Fruit fly (Drosophila melanogaster) whole organism, embryonic: ENCODE measurements around the gene MICU3.

Experiments
- C15 ChIP-seq: fragments of 200-800 bp; sonication (Bioruptor generic); IDR thresholded peaks from 3 replicates; pipeline ENCODE4 v1.3.6; 2022; ENCODE audit warnings: missing biosample characterization, missing genetic modification characterization
- CG10209 ChIP-seq: fragments of 200-800 bp; sonication (Bioruptor generic); optimal IDR thresholded peaks from 3 replicates; lab custom pipeline; 2017; ENCODE audit warnings: missing biosample characterization, mild to moderate bottlenecking, missing genetic modification characterization, missing genetic modification reagents
- CG1024 ChIP-seq: fragments of 200-800 bp; sonication (Bioruptor generic); IDR thresholded peaks from 2 replicates; pipeline ENCODE4 v1.3.6; 2022; ENCODE audit warnings: missing biosample characterization, missing genetic modification characterization
- CG10267 ChIP-seq: fragments of 200-800 bp; sonication (Bioruptor generic); optimal IDR thresholded peaks from 2 replicates; lab custom pipeline; 2018; ENCODE audit warnings: missing biosample characterization, mild to moderate bottlenecking, missing genetic modification characterization, moderate library complexity
- CG10543 ChIP-seq: fragments of 200-800 bp; sonication (Bioruptor generic); optimal IDR thresholded peaks from 3 replicates; lab custom pipeline; 2017; ENCODE audit warnings: missing biosample characterization, mild to moderate bottlenecking, missing genetic modification characterization, moderate library complexity
- CG10654 ChIP-seq: fragments of 200-800 bp; sonication (Bioruptor generic); optimal IDR thresholded peaks from 2 replicates; lab custom pipeline; 2016; ENCODE audit warnings: missing biosample characterization, missing genetic modification characterization
- CG11456 ChIP-seq: fragments of 200-800 bp; sonication (Bioruptor generic); IDR thresholded peaks from 3 replicates; pipeline ENCODE4 v1.3.6; 2022; ENCODE audit warnings: missing biosample characterization, missing genetic modification characterization
- CG11560 ChIP-seq: fragments of 200-800 bp; sonication (Bioruptor generic); IDR thresholded peaks from 3 replicates; pipeline ENCODE4 v1.3.6; 2022; ENCODE audit warnings: missing biosample characterization, missing genetic modification characterization
- CG11696 ChIP-seq: fragments of 200-800 bp; sonication (Bioruptor generic); IDR thresholded peaks from 2 replicates; pipeline ENCODE4 v1.3.6; 2022; ENCODE audit warnings: missing biosample characterization, missing genetic modification characterization
- CG12659 ChIP-seq: fragments of 200-800 bp; sonication (Bioruptor generic); optimal IDR thresholded peaks from 3 replicates; lab custom pipeline; 2017; ENCODE audit warnings: mild to moderate bottlenecking, missing biosample characterization, missing genetic modification reagents, missing genetic modification characterization
- CG12769 ChIP-seq: fragments of 200-800 bp; sonication (Bioruptor generic); optimal IDR thresholded peaks from 2 replicates; lab custom pipeline; 2019; ENCODE audit warnings: missing biosample characterization, mild to moderate bottlenecking, missing genetic modification characterization, moderate library complexity
- CG13296 ChIP-seq: fragments of 200-800 bp; sonication (Bioruptor generic); optimal IDR thresholded peaks from 3 replicates; lab custom pipeline; 2018; ENCODE audit warnings: missing biosample characterization, mild to moderate bottlenecking, missing genetic modification characterization
- CG14050 ChIP-seq: fragments of 200-800 bp; sonication (Bioruptor generic); IDR thresholded peaks from 3 replicates; pipeline ENCODE4 v1.3.6; 2022; ENCODE audit warnings: missing biosample characterization, missing genetic modification characterization
- CG15269 ChIP-seq: fragments of 200-800 bp; sonication (Bioruptor generic); optimal IDR thresholded peaks from 2 replicates; lab custom pipeline; 2018; ENCODE audit warnings: missing biosample characterization, mild to moderate bottlenecking, missing genetic modification characterization, moderate library complexity
- CG3065 ChIP-seq: fragments of 200-800 bp; sonication (Bioruptor generic); optimal IDR thresholded peaks from 2 replicates; lab custom pipeline; 2016; ENCODE audit warnings: missing biosample characterization, missing genetic modification characterization
- CG32767 ChIP-seq: fragments of 200-800 bp; sonication (Bioruptor generic); IDR thresholded peaks from 2 replicates; pipeline ENCODE4 v1.3.6; 2022; ENCODE audit warnings: missing biosample characterization, missing genetic modification characterization
- CG3281 ChIP-seq: fragments of 200-800 bp; sonication (Bioruptor generic); optimal IDR thresholded peaks from 3 replicates; lab custom pipeline; 2017; ENCODE audit warnings: missing biosample characterization, mild to moderate bottlenecking, missing genetic modification characterization
- CG34224 ChIP-seq: fragments of 200-800 bp; sonication (Bioruptor generic); IDR thresholded peaks from 3 replicates; pipeline ENCODE4 v1.3.6; 2022; ENCODE audit warnings: missing biosample characterization, missing genetic modification characterization; ENCODE audit not compliant: partially characterized antibody
- CG34376 ChIP-seq: fragments of 200-800 bp; sonication (Bioruptor generic); optimal IDR thresholded peaks from 2 replicates; lab custom pipeline; 2018; ENCODE audit warnings: missing biosample characterization, mild to moderate bottlenecking, missing genetic modification characterization
- CG4424 ChIP-seq: fragments of 200-800 bp; sonication (Bioruptor generic); optimal IDR thresholded peaks from 3 replicates; lab custom pipeline; 2016; ENCODE audit warnings: missing biosample characterization, missing genetic modification characterization
- CG6791 ChIP-seq: fragments of 200-800 bp; sonication (Bioruptor generic); IDR thresholded peaks from 3 replicates; pipeline ENCODE4 v1.3.6; 2022; ENCODE audit warnings: missing biosample characterization, missing genetic modification characterization; ENCODE audit not compliant: partially characterized antibody
- CG7372 ChIP-seq: fragments of 200-800 bp; sonication (Bioruptor generic); IDR thresholded peaks from 2 replicates; pipeline ENCODE4 v1.3.6; 2022; ENCODE audit warnings: missing biosample characterization, missing genetic modification characterization
- CG7928 ChIP-seq: fragments of 200-800 bp; sonication (Bioruptor generic); optimal IDR thresholded peaks from 2 replicates; lab custom pipeline; 2017; ENCODE audit warnings: missing biosample characterization, mild to moderate bottlenecking, missing genetic modification characterization
- CG7987 ChIP-seq: fragments of 200-800 bp; sonication (Bioruptor generic); optimal IDR thresholded peaks from 2 replicates; lab custom pipeline; 2018; ENCODE audit warnings: missing biosample characterization, mild to moderate bottlenecking, missing genetic modification characterization, moderate library complexity
- CHES-1-like ChIP-seq: fragments of 200-800 bp; sonication (Bioruptor generic); optimal IDR thresholded peaks from 2 replicates; lab custom pipeline; 2016; ENCODE audit warnings: missing biosample characterization, missing genetic modification characterization
- Dbx ChIP-seq: fragments of 200-800 bp; sonication (Bioruptor generic); IDR thresholded peaks from 3 replicates; pipeline ENCODE4 v1.3.6; 2022; ENCODE audit warnings: missing biosample characterization, missing genetic modification characterization
- Fer2 ChIP-seq: fragments of 200-800 bp; sonication (Bioruptor generic); optimal IDR thresholded peaks from 2 replicates; lab custom pipeline; 2018; ENCODE audit warnings: missing biosample characterization, mild to moderate bottlenecking, missing genetic modification characterization, moderate library complexity
- HLH4C ChIP-seq: fragments of 200-800 bp; sonication (Bioruptor generic); IDR thresholded peaks from 3 replicates; pipeline ENCODE4 v1.3.6; 2022; ENCODE audit warnings: missing biosample characterization, missing genetic modification characterization; ENCODE audit not compliant: partially characterized antibody
- Lpt ChIP-seq: fragments of >200 bp; optimal IDR thresholded peaks from 2 replicates; lab custom pipeline; 2018; ENCODE audit warnings: missing biosample characterization, missing genetic modification characterization
- NC2β ChIP-seq: fragments of 200-800 bp; sonication (Bioruptor generic); optimal IDR thresholded peaks from 2 replicates; lab custom pipeline; 2016; ENCODE audit warnings: missing biosample characterization, missing genetic modification characterization
- Sin3A ChIP-seq: fragments of >200 bp; optimal IDR thresholded peaks from 2 replicates; lab custom pipeline; 2018
- Six4 ChIP-seq: fragments of 200-800 bp; sonication (Bioruptor generic); optimal IDR thresholded peaks from 2 replicates; lab custom pipeline; 2016; ENCODE audit warnings: missing biosample characterization, missing genetic modification characterization
- bcd ChIP-seq: fragments of 200-800 bp; sonication (Bioruptor generic); optimal IDR thresholded peaks from 2 replicates; lab custom pipeline; 2017; ENCODE audit warnings: missing biosample characterization, mild to moderate bottlenecking, missing genetic modification characterization
- crc ChIP-seq: fragments of 200-800 bp; sonication (Bioruptor generic); optimal IDR thresholded peaks from 2 replicates; lab custom pipeline; 2016; ENCODE audit warnings: missing biosample characterization, missing genetic modification characterization
- eyg ChIP-seq: fragments of 200-800 bp; sonication (Bioruptor generic); optimal IDR thresholded peaks from 3 replicates; lab custom pipeline; 2016; ENCODE audit warnings: missing biosample characterization, missing genetic modification characterization
- jing ChIP-seq: fragments of 200-800 bp; sonication (Bioruptor generic); optimal IDR thresholded peaks from 2 replicates; lab custom pipeline; 2018; ENCODE audit warnings: missing biosample characterization, mild to moderate bottlenecking, missing genetic modification characterization
- pho ChIP-seq: fragments of 200-800 bp; sonication (Bioruptor generic); optimal IDR thresholded peaks from 2 replicates; lab custom pipeline; 2016; ENCODE audit warnings: missing biosample characterization, missing genetic modification characterization
- slbo ChIP-seq: fragments of 200-800 bp; sonication (Bioruptor generic); IDR thresholded peaks from 2 replicates; pipeline ENCODE4 v1.3.6; 2022; ENCODE audit warnings: missing biosample characterization, missing genetic modification characterization
- toy ChIP-seq: fragments of 200-800 bp; sonication (Bioruptor generic); IDR thresholded peaks from 2 replicates; pipeline ENCODE4 v1.3.6; 2022; ENCODE audit warnings: missing biosample characterization, missing genetic modification characterization
- trem ChIP-seq: fragments of 200-800 bp; optimal IDR thresholded peaks from 3 replicates; lab custom pipeline; 2019; ENCODE audit warnings: missing biosample characterization, mild to moderate bottlenecking, missing genetic modification characterization, moderate library complexity
- tx ChIP-seq: fragments of 200-800 bp; sonication (Bioruptor generic); optimal IDR thresholded peaks from 2 replicates; lab custom pipeline; 2016; ENCODE audit warnings: missing biosample characterization, missing genetic modification characterization
- wdn ChIP-seq: fragments of 200-800 bp; sonication (Bioruptor generic); IDR thresholded peaks from 2 replicates; pipeline ENCODE4 v1.3.6; 2022; ENCODE audit warnings: missing biosample characterization, missing genetic modification characterization

The MICU3 gene

dm6 chr3R:19846870-19847590 is at the start of gene MICU3 (continued):
- TF ChIP-seq CG11560 (tag; lab: Robert Waterston, UW) (no peak), eyg (GFP tag; lab: Kevin White, UChicago) (no peak), CG12769 (tag; lab: Kevin White, UChicago) (peak; percentile 20), CG3281 (GFP tag; lab: Kevin White, UChicago) (peak; percentile 43), pho (GFP tag; lab: Kevin White, UChicago) (peak; percentile 64), CG13296 (GFP tag; lab: Kevin White, UChicago) (peak; percentile 46), slbo (GFP tag; lab: Robert Waterston, UW) (peak; percentile 83), C15 (GFP tag; lab: Robert Waterston, UW) (no peak), CHES-1-like (GFP tag; lab: Kevin White, UChicago) (peak; percentile 22), CG11456 (GFP tag; lab: Robert Waterston, UW) (peak; percentile 80), jing (GFP tag; lab: Kevin White, UChicago) (peak; percentile 21), CG4424 (GFP tag; lab: Kevin White, UChicago) (peak; percentile 67), CG3065 (GFP tag; lab: Kevin White, UChicago) (peak; percentile 6), wdn (GFP tag; lab: Robert Waterston, UW) (no peak), NC2β (GFP tag; lab: Kevin White, UChicago) (peak; percentile 27), CG32767 (GFP tag; lab: Robert Waterston, UW) (no peak), HLH4C (peak; percentile 58), trem (tag; lab: Kevin White, UChicago) (peak; percentile 18), CG1024 (GFP tag; lab: Robert Waterston, UW) (no peak), CG15269 (tag; lab: Kevin White, UChicago) (peak; percentile 60), CG10267 (tag; lab: Kevin White, UChicago) (peak; percentile 49), CG7372 (GFP tag; lab: Robert Waterston, UW) (peak; percentile 50; the same call in 1 of the 2 replicates), bcd (GFP tag; lab: Kevin White, UChicago) (peak; percentile 63), Sin3A (peak; percentile 52), CG11696 (GFP tag; lab: Robert Waterston, UW) (no peak), crc (GFP tag; lab: Kevin White, UChicago) (no peak), Fer2 (tag; lab: Kevin White, UChicago) (peak; percentile 36), Lpt (GFP tag; lab: Kevin White, UChicago) (no peak), Six4 (peak; percentile 69), CG10209 (peak; percentile 72), CG7928 (GFP tag; lab: Kevin White, UChicago) (peak; percentile 52), Dbx (GFP tag; lab: Robert Waterston, UW) (peak; percentile 56; the same call in 1 of the 3 replicates), toy (GFP tag; lab: Robert Waterston, UW) (no peak), CG6791 (GFP tag; lab: Robert Waterston, UW) (peak; percentile 71; the same call in 2 of the 3 replicates), CG34224 (GFP tag; lab: Robert Waterston, UW) (peak; percentile 61), CG10543 (GFP tag; lab: Kevin White, UChicago) (peak; percentile 59), CG12659 (GFP tag; lab: Kevin White, UChicago) (peak; percentile 75), CG10654 (GFP tag; lab: Kevin White, UChicago) (peak; percentile 52), tx (GFP tag; lab: Kevin White, UChicago) (peak; percentile 54), CG7987 (GFP tag; lab: Kevin White, UChicago) (peak; percentile 16), CG14050 (0 out of 3 replicates have a peak, but pooled peaks have one; percentile 19), CG34376 (GFP tag; lab: Kevin White, UChicago) (no peak)
